Fruit fly (Drosophila melanogaster): ENCODE results near the gene Edc3.

The Edc3 gene

dm6 chr3L:17531397-17531796 lies 1.7 kb upstream of the Edc3 start (continued):
- no peak for TF ChIP-seq CG9215 (GFP tag; IDR thresholded peaks at IDR 0.05)
- TF ChIP-seq CG17186 (GFP tag; optimal IDR thresholded peaks at IDR 0.05): no peak
- TF ChIP-seq CG13296 (GFP tag; optimal IDR thresholded peaks at IDR 0.05): peak; percentile 70
- TF ChIP-seq jumu (GFP tag; optimal IDR thresholded peaks at IDR 0.05): no peak
- TF ChIP-seq gcm (GFP tag; optimal IDR thresholded peaks at IDR 0.05): no peak
- peak; percentile 35 for TF ChIP-seq pfk (GFP tag; optimal IDR thresholded peaks at IDR 0.05)
- no peak for TF ChIP-seq CG10959 (GFP tag; IDR thresholded peaks at IDR 0.05)
- no peak for TF ChIP-seq CG18764 (GFP tag; optimal IDR thresholded peaks at IDR 0.05)
- TF ChIP-seq CG15696 (tag; optimal IDR thresholded peaks at IDR 0.05): no peak
- TF ChIP-seq CG4424 (GFP tag; optimal IDR thresholded peaks at IDR 0.05): no peak
- TF ChIP-seq mld (GFP tag; IDR thresholded peaks at IDR 0.05; ENCODE audit: partially characterized antibody): no peak
- no peak for TF ChIP-seq gem (tag; optimal IDR thresholded peaks at IDR 0.05)
- TF ChIP-seq ATbp (GFP tag; optimal IDR thresholded peaks at IDR 0.05): no peak
- TF ChIP-seq CG3847 (GFP tag; IDR thresholded peaks at IDR 0.05): no peak
- TF ChIP-seq Xrp1 (GFP tag; IDR thresholded peaks at IDR 0.05): no peak
- no peak for TF ChIP-seq dm (GFP tag; optimal IDR thresholded peaks at IDR 0.05)
- no peak for TF ChIP-seq CG17359 (tag; optimal IDR thresholded peaks at IDR 0.05)
- no peak for TF ChIP-seq Dll (GFP tag; IDR thresholded peaks at IDR 0.05; ENCODE audit: partially characterized antibody)
- peak; percentile 25 for TF ChIP-seq CG6813 (GFP tag; optimal IDR thresholded peaks at IDR 0.05)
- no peak for TF ChIP-seq dimm (GFP tag; IDR thresholded peaks at IDR 0.05)
- TF ChIP-seq crc (GFP tag; optimal IDR thresholded peaks at IDR 0.05): no peak
- no peak for TF ChIP-seq MBD-R2 (GFP tag; IDR thresholded peaks at IDR 0.05)
- no peak for TF ChIP-seq Antp (GFP tag; optimal IDR thresholded peaks at IDR 0.05)
- peak; percentile 18 for TF ChIP-seq Nf-YC (tag; optimal IDR thresholded peaks at IDR 0.05)
- TF ChIP-seq zfh1 (GFP tag; IDR thresholded peaks at IDR 0.05): no peak
- TF ChIP-seq B-H2 (GFP tag; optimal IDR thresholded peaks at IDR 0.05): peak; percentile 33
- peak; percentile 9 for TF ChIP-seq PHDP (tag; optimal IDR thresholded peaks at IDR 0.05)
- no peak for TF ChIP-seq NfI (GFP tag; optimal IDR thresholded peaks at IDR 0.05)
- no peak for TF ChIP-seq luna (GFP tag; optimal IDR thresholded peaks at IDR 0.05)
- TF ChIP-seq dpn (GFP tag; optimal IDR thresholded peaks at IDR 0.05): no peak
- no peak for TF ChIP-seq CG34224 (GFP tag; IDR thresholded peaks at IDR 0.05; ENCODE audit: partially characterized antibody)
- no peak for TF ChIP-seq al (GFP tag; IDR thresholded peaks at IDR 0.05)
- TF ChIP-seq grau (tag; optimal IDR thresholded peaks at IDR 0.05): no peak
- TF ChIP-seq CG8388 (GFP tag; optimal IDR thresholded peaks at IDR 0.05): no peak
- no peak for TF ChIP-seq Dp (GFP tag; optimal IDR thresholded peaks at IDR 0.05)
- no peak for TF ChIP-seq CG42726 (GFP tag; IDR thresholded peaks at IDR 0.05; ENCODE audit: partially characterized antibody)
- no peak for TF ChIP-seq CG8924 (tag; optimal IDR thresholded peaks at IDR 0.05)
- TF ChIP-seq fd64A (GFP tag; optimal IDR thresholded peaks at IDR 0.05): no peak
- TF ChIP-seq TFAM (GFP tag; optimal IDR thresholded peaks at IDR 0.05): no peak
- TF ChIP-seq ato (GFP tag; IDR thresholded peaks at IDR 0.05; ENCODE audit: partially characterized antibody): no peak
- TF ChIP-seq CG12942 (GFP tag; optimal IDR thresholded peaks at IDR 0.05): no peak
- no peak for TF ChIP-seq BEAF-32 (GFP tag; optimal IDR thresholded peaks at IDR 0.05)
- TF ChIP-seq CG30431 (GFP tag; optimal IDR thresholded peaks at IDR 0.05): no peak
- TF ChIP-seq CG5180 (GFP tag; optimal IDR thresholded peaks at IDR 0.05): peak; percentile 0
- TF ChIP-seq Bgb (GFP tag; IDR thresholded peaks at IDR 0.05; ENCODE audit: partially characterized antibody): no peak
- no peak for TF ChIP-seq tap (tag; optimal IDR thresholded peaks at IDR 0.05)
- no peak for TF ChIP-seq CG6854 (GFP tag; optimal IDR thresholded peaks at IDR 0.05)
- no peak for TF ChIP-seq jigr1 (GFP tag; IDR thresholded peaks at IDR 0.05)
- TF ChIP-seq otp (GFP tag; IDR thresholded peaks at IDR 0.05): no peak
- peak; percentile 64 for TF ChIP-seq CG7987 (GFP tag; optimal IDR thresholded peaks at IDR 0.05)
- no peak for TF ChIP-seq bab2 (GFP tag; optimal IDR thresholded peaks at IDR 0.05)
